Fruit fly (Drosophila melanogaster) whole organism, embryonic: ENCODE measurements around the gene xmas.
A peak's percentile ranks its signal among the peaks of the same experiment; 100 is the strongest.

Source experiments
- Aef1 ChIP-seq: fragments of 200-800 bp; sonication (Bioruptor generic); IDR thresholded peaks from 3 replicates; pipeline ENCODE4 v1.3.6; 2022; ENCODE audit warnings: missing biosample characterization, missing genetic modification characterization
- CG12391 ChIP-seq: fragments of 200-800 bp; sonication (Bioruptor generic); optimal IDR thresholded peaks from 3 replicates; lab custom pipeline; 2018; ENCODE audit warnings: missing biosample characterization, mild to moderate bottlenecking, missing genetic modification characterization, moderate library complexity
- CG14860 ChIP-seq: fragments of 200-800 bp; sonication (Bioruptor generic); IDR thresholded peaks from 3 replicates; pipeline ENCODE4 v1.3.6; 2022; ENCODE audit warnings: missing biosample characterization, missing genetic modification characterization; ENCODE audit not compliant: partially characterized antibody
- CG15269 ChIP-seq: fragments of 200-800 bp; sonication (Bioruptor generic); optimal IDR thresholded peaks from 2 replicates; lab custom pipeline; 2018; ENCODE audit warnings: missing biosample characterization, mild to moderate bottlenecking, missing genetic modification characterization, moderate library complexity
- CG17186 ChIP-seq: fragments of 200-800 bp; sonication (Bioruptor generic); optimal IDR thresholded peaks from 3 replicates; lab custom pipeline; 2017; ENCODE audit warnings: missing biosample characterization, missing genetic modification reagents, missing genetic modification characterization
- CG2116 ChIP-seq: fragments of 200-800 bp; sonication (Bioruptor generic); optimal IDR thresholded peaks from 3 replicates; lab custom pipeline; 2018; ENCODE audit warnings: missing biosample characterization, mild to moderate bottlenecking, missing genetic modification characterization
- CG2129 ChIP-seq: fragments of 200-800 bp; sonication (Bioruptor generic); IDR thresholded peaks from 2 replicates; pipeline ENCODE4 v1.3.6; 2022; ENCODE audit warnings: missing biosample characterization, missing genetic modification characterization; ENCODE audit not compliant: partially characterized antibody
- CG3163 ChIP-seq: fragments of 200-800 bp; sonication (Bioruptor generic); optimal IDR thresholded peaks from 3 replicates; lab custom pipeline; 2016; ENCODE audit warnings: missing biosample characterization, missing genetic modification characterization
- CG3407 ChIP-seq: fragments of 200-800 bp; sonication (Bioruptor generic); optimal IDR thresholded peaks from 2 replicates; lab custom pipeline; 2018; ENCODE audit warnings: missing biosample characterization, mild to moderate bottlenecking, missing genetic modification characterization
- CG42726 ChIP-seq: fragments of 200-800 bp; sonication (Bioruptor generic); IDR thresholded peaks from 2 replicates; pipeline ENCODE4 v1.3.6; 2022; ENCODE audit warnings: missing biosample characterization, missing genetic modification characterization; ENCODE audit not compliant: partially characterized antibody
- CG4360 ChIP-seq: fragments of 200-800 bp; sonication (Bioruptor generic); IDR thresholded peaks from 2 replicates; pipeline ENCODE4 v1.3.6; 2022; ENCODE audit warnings: missing biosample characterization, missing genetic modification characterization
- CG4730 ChIP-seq: fragments of 200-800 bp; sonication (Bioruptor generic); IDR thresholded peaks from 2 replicates; pipeline ENCODE4 v1.3.6; 2022; ENCODE audit warnings: missing biosample characterization, missing genetic modification characterization
- CG7786 ChIP-seq: fragments of 200-800 bp; sonication (Bioruptor generic); optimal IDR thresholded peaks from 2 replicates; lab custom pipeline; 2016; ENCODE audit warnings: missing biosample characterization, missing genetic modification characterization
- CG7963 ChIP-seq: fragments of 200-800 bp; sonication (Bioruptor generic); IDR thresholded peaks from 3 replicates; pipeline ENCODE4 v1.3.6; 2022; ENCODE audit warnings: missing biosample characterization, missing genetic modification characterization; ENCODE audit not compliant: partially characterized antibody
- CG8765 ChIP-seq: fragments of 200-800 bp; sonication (Bioruptor generic); IDR thresholded peaks from 2 replicates; pipeline ENCODE4 v1.3.6; 2022; ENCODE audit warnings: missing biosample characterization, missing genetic modification characterization
- CG9797 ChIP-seq: fragments of 200-800 bp; sonication (Bioruptor generic); optimal IDR thresholded peaks from 3 replicates; lab custom pipeline; 2018; ENCODE audit warnings: missing biosample characterization, mild to moderate bottlenecking, missing genetic modification characterization
- CrebB ChIP-seq: fragments of 200-800 bp; sonication (Bioruptor generic); optimal IDR thresholded peaks from 3 replicates; lab custom pipeline; 2018; ENCODE audit warnings: missing biosample characterization, mild to moderate bottlenecking, missing genetic modification characterization
- Dll ChIP-seq: fragments of 200-800 bp; sonication (Bioruptor generic); IDR thresholded peaks from 4 replicates; pipeline ENCODE4 v1.3.6; 2022; ENCODE audit warnings: missing biosample characterization, missing genetic modification characterization; ENCODE audit not compliant: partially characterized antibody
- Dp ChIP-seq: fragments of 200-800 bp; sonication (Bioruptor generic); optimal IDR thresholded peaks from 2 replicates; lab custom pipeline; 2018; ENCODE audit warnings: missing biosample characterization, mild to moderate bottlenecking, missing genetic modification characterization, moderate library complexity
- Dref ChIP-seq: fragments of 200-800 bp; sonication (Bioruptor generic); IDR thresholded peaks from 2 replicates; pipeline ENCODE4 v1.3.6; 2022; ENCODE audit warnings: missing biosample characterization, missing genetic modification characterization
- HLHmδ ChIP-seq: fragments of 200-800 bp; sonication (Bioruptor generic); optimal IDR thresholded peaks from 2 replicates; lab custom pipeline; 2018; ENCODE audit warnings: missing biosample characterization, mild to moderate bottlenecking, missing genetic modification characterization, moderate library complexity
- Jarid2 ChIP-seq: fragments of 200-800 bp; sonication (Bioruptor generic); optimal IDR thresholded peaks from 3 replicates; lab custom pipeline; 2017; ENCODE audit warnings: mild to moderate bottlenecking, missing biosample characterization, missing genetic modification reagents, missing genetic modification characterization
- Mrtf ChIP-seq: fragments of 200-800 bp; sonication (Bioruptor generic); IDR thresholded peaks from 3 replicates; pipeline ENCODE4 v1.3.6; 2022; ENCODE audit warnings: missing biosample characterization, missing genetic modification characterization
- Myb ChIP-seq: fragments of 200-800 bp; sonication (Bioruptor generic); optimal IDR thresholded peaks from 2 replicates; lab custom pipeline; 2016; ENCODE audit warnings: missing biosample characterization, missing genetic modification characterization
- Scr ChIP-seq: fragments of 200-800 bp; sonication (Bioruptor generic); IDR thresholded peaks from 2 replicates; pipeline ENCODE4 v1.3.6; 2022; ENCODE audit warnings: missing biosample characterization, missing genetic modification characterization; ENCODE audit not compliant: partially characterized antibody
- Stat92E ChIP-seq, 3 experiments: fragments of >200 bp in 2 of 3; fragments of 200-800 bp in 1 of 3; sonication (Bioruptor generic) in 1 of 3; optimal IDR thresholded peaks; 2 replicates each; lab custom pipeline; 2017 to 2019; ENCODE audit warnings: missing biosample characterization in 3 of 3, missing genetic modification characterization in 3 of 3, mild to moderate bottlenecking in 1 of 3, moderate library complexity in 1 of 3
- Xrp1 ChIP-seq: fragments of 200-800 bp; sonication (Bioruptor generic); IDR thresholded peaks from 2 replicates; pipeline ENCODE4 v1.3.6; 2022; ENCODE audit warnings: missing biosample characterization, missing genetic modification characterization
- bigmax ChIP-seq: fragments of 200-800 bp; sonication (Bioruptor generic); optimal IDR thresholded peaks from 2 replicates; lab custom pipeline; 2018; ENCODE audit warnings: missing biosample characterization, mild to moderate bottlenecking, missing genetic modification characterization
- da ChIP-seq: fragments of 200-800 bp; sonication (Bioruptor generic); optimal IDR thresholded peaks from 2 replicates; lab custom pipeline; 2016; ENCODE audit warnings: missing biosample characterization, missing genetic modification characterization
- dpn ChIP-seq, 2 experiments: fragments of 200-800 bp; sonication (Bioruptor generic); optimal IDR thresholded peaks; 3 replicates each; lab custom pipeline; 2016; ENCODE audit warnings: missing biosample characterization in 2 of 2, missing genetic modification characterization in 2 of 2
- gcm ChIP-seq: fragments of 200-800 bp; sonication (Bioruptor generic); optimal IDR thresholded peaks from 2 replicates; lab custom pipeline; 2019; ENCODE audit warnings: missing biosample characterization, mild to moderate bottlenecking, missing genetic modification characterization, moderate library complexity
- gfzf ChIP-seq: fragments of 200-800 bp; sonication (Bioruptor generic); optimal IDR thresholded peaks from 2 replicates; lab custom pipeline; 2016; ENCODE audit warnings: missing biosample characterization, mild to moderate bottlenecking, missing genetic modification characterization, moderate library complexity
- hbn ChIP-seq: fragments of 200-800 bp; sonication (Bioruptor generic); IDR thresholded peaks from 2 replicates; pipeline ENCODE4 v1.3.6; 2022; ENCODE audit warnings: missing biosample characterization, missing genetic modification characterization; ENCODE audit not compliant: partially characterized antibody
- hth ChIP-seq: fragments of >200 bp; optimal IDR thresholded peaks from 2 replicates; lab custom pipeline; 2017; ENCODE audit warnings: inconsistent platforms
- knrl ChIP-seq: fragments of 200-800 bp; sonication (Bioruptor generic); IDR thresholded peaks from 3 replicates; pipeline ENCODE4 v1.3.6; 2022; ENCODE audit warnings: missing biosample characterization, missing genetic modification characterization; ENCODE audit not compliant: partially characterized antibody
- nerfin-2 ChIP-seq: fragments of 200-800 bp; sonication (Bioruptor generic); IDR thresholded peaks from 2 replicates; pipeline ENCODE4 v1.3.6; 2022; ENCODE audit warnings: missing biosample characterization, missing genetic modification characterization; ENCODE audit not compliant: partially characterized antibody
- nmo ChIP-seq: fragments of 200-800 bp; sonication (Bioruptor generic); optimal IDR thresholded peaks from 2 replicates; lab custom pipeline; 2018; ENCODE audit warnings: missing biosample characterization, mild to moderate bottlenecking, missing genetic modification characterization, moderate library complexity
- nom ChIP-seq: fragments of 200-800 bp; sonication (Bioruptor generic); optimal IDR thresholded peaks from 2 replicates; lab custom pipeline; 2017; ENCODE audit warnings: missing biosample characterization, missing genetic modification characterization, mild to moderate bottlenecking, moderate library complexity, missing genetic modification reagents
- oc ChIP-seq: fragments of 200-800 bp; sonication (Bioruptor generic); optimal IDR thresholded peaks from 2 replicates; lab custom pipeline; 2018; ENCODE audit warnings: missing biosample characterization, mild to moderate bottlenecking, missing genetic modification characterization, moderate library complexity
- org-1 ChIP-seq: fragments of 200-800 bp; sonication (Bioruptor generic); optimal IDR thresholded peaks from 2 replicates; lab custom pipeline; 2017; ENCODE audit warnings: missing biosample characterization, missing genetic modification characterization
- prd ChIP-seq, 3 experiments: fragments of >200 bp in 2 of 3; fragments of 200-800 bp in 1 of 3; sonication (Bioruptor generic) in 1 of 3; optimal IDR thresholded peaks in 2 of 3; IDR thresholded peaks in 1 of 3; 2 replicates in 2 of 3; 3 replicates in 1 of 3; pipeline versions ENCODE4 v1.3.6 to Lab custom; 2017 to 2022; ENCODE audit warnings: missing biosample characterization in 1 of 3, missing genetic modification characterization in 1 of 3
- pzg ChIP-seq: fragments of 200-800 bp; sonication (Bioruptor generic); optimal IDR thresholded peaks from 3 replicates; lab custom pipeline; 2018; ENCODE audit warnings: missing biosample characterization, mild to moderate bottlenecking, missing genetic modification characterization, moderate library complexity
- row ChIP-seq: fragments of 200-800 bp; sonication (Bioruptor generic); IDR thresholded peaks from 3 replicates; pipeline ENCODE4 v1.3.6; 2022; ENCODE audit warnings: missing biosample characterization, missing genetic modification characterization
- sob ChIP-seq: fragments of 200-800 bp; sonication (Bioruptor generic); IDR thresholded peaks from 2 replicates; pipeline ENCODE4 v1.3.6; 2022; ENCODE audit warnings: missing biosample characterization, missing genetic modification characterization
- unc-4 ChIP-seq: fragments of 200-800 bp; sonication (Bioruptor generic); IDR thresholded peaks from 2 replicates; pipeline ENCODE4 v1.3.6; 2022; ENCODE audit warnings: missing biosample characterization, missing genetic modification characterization; ENCODE audit not compliant: partially characterized antibody
- vnd ChIP-seq: fragments of 200-800 bp; sonication (Bioruptor generic); IDR thresholded peaks from 3 replicates; pipeline ENCODE4 v1.3.6; 2022; ENCODE audit warnings: missing biosample characterization, missing genetic modification characterization; ENCODE audit not compliant: partially characterized antibody
- zen2 ChIP-seq: fragments of 200-800 bp; sonication (Bioruptor generic); IDR thresholded peaks from 3 replicates; pipeline ENCODE4 v1.3.6; 2022; ENCODE audit warnings: missing biosample characterization, missing genetic modification characterization; ENCODE audit not compliant: partially characterized antibody

The xmas gene

DNA sequence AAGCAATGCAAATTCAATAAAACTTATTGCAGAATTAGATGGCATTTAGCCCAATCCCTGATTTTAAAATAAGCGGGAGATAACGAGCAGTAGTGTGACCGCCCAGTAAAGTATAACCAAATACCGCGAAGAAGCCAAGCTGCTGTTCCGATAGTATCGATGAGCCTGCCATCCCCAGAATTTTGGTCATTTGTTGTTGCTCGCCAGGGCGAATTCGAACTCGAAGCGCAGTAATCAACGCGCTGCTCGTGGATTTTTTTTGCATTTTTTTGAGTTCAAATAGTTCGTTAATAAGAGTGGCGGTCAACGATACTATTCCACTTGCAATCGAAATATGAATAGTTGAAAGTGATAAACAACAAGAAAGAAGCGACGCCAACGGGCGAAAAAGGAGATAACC, 713 bp upstream of the xmas start, which contains the start of gene baz (continued):
- TF ChIP-seq CG2116 (GFP tag; lab: Kevin White, UChicago) = peak; percentile 30
- no peak for TF ChIP-seq oc (tag; lab: Kevin White, UChicago)
- TF ChIP-seq CG42726 (GFP tag; lab: Robert Waterston, UW) = peak; percentile 90
- peak; percentile 58 for TF ChIP-seq CG2129 (GFP tag; lab: Robert Waterston, UW)
- no peak for TF ChIP-seq CG3163 (GFP tag; lab: Kevin White, UChicago)
- peak in 1 of 2 experiments; percentile 16 for TF ChIP-seq dpn (GFP tag; optimal IDR thresholded peaks at IDR 0.05; lab: Kevin White, UChicago)
- 0 out of 2 replicates have a peak, but pooled peaks have one; percentile 6 for TF ChIP-seq CG8765 (GFP tag; lab: Robert Waterston, UW)
- TF ChIP-seq CG7963 (GFP tag; lab: Robert Waterston, UW) = peak; percentile 87
- peak; percentile 82 for TF ChIP-seq CG4360
- TF ChIP-seq gcm (GFP tag; lab: Kevin White, UChicago) = peak; percentile 3
- peak; percentile 38 for TF ChIP-seq CG17186 (GFP tag; lab: Kevin White, UChicago)
- peak; percentile 90 for TF ChIP-seq CG9797 (GFP tag; lab: Kevin White, UChicago)
- peak; percentile 59 for TF ChIP-seq Dref
- peak; percentile 73 for TF ChIP-seq CG14860 (GFP tag; lab: Robert Waterston, UW)
- TF ChIP-seq bigmax (GFP tag; lab: Kevin White, UChicago) = no peak
- TF ChIP-seq Stat92E (GFP tag; optimal IDR thresholded peaks at IDR 0.05; lab: Kevin White, UChicago) = peak in 1 of 3 experiments; percentile 46
- TF ChIP-seq Scr (GFP tag; lab: Robert Waterston, UW) = peak; percentile 85
- peak; percentile 62; the same call in 1 of the 2 replicates for TF ChIP-seq nerfin-2 (GFP tag; lab: Robert Waterston, UW)
- no peak for TF ChIP-seq da (GFP tag; lab: Kevin White, UChicago)
- TF ChIP-seq unc-4 (GFP tag; lab: Robert Waterston, UW) = peak; percentile 85
- TF ChIP-seq sob (GFP tag; lab: Robert Waterston, UW) = peak; percentile 53; the same call in 1 of the 2 replicates
- TF ChIP-seq Aef1 (GFP tag; lab: Robert Waterston, UW) = peak; percentile 83
- peak; percentile 41 for TF ChIP-seq nmo (GFP tag; lab: Kevin White, UChicago)
- peak; percentile 88 for TF ChIP-seq Dp
- TF ChIP-seq prd (optimal IDR thresholded peaks at IDR 0.05; lab: Kevin White, UChicago) = no peak
- TF ChIP-seq prd (GFP tag; IDR thresholded peaks at IDR 0.05; lab: Robert Waterston, UW) = 0 out of 3 replicates have a peak, but pooled peaks have one; percentile 13
- TF ChIP-seq vnd = peak; percentile 74
- peak; percentile 83 for TF ChIP-seq zen2 (GFP tag; lab: Robert Waterston, UW)
- TF ChIP-seq CG3407 (GFP tag; lab: Kevin White, UChicago) = no peak
- TF ChIP-seq pzg (GFP tag; lab: Kevin White, UChicago) = peak; percentile 91
- TF ChIP-seq CrebB (tag; lab: Kevin White, UChicago) = peak; percentile 37
- TF ChIP-seq Dll (GFP tag; lab: Robert Waterston, UW) = peak; percentile 81
- TF ChIP-seq hbn (GFP tag; lab: Robert Waterston, UW) = peak; percentile 82
- peak; percentile 75 for TF ChIP-seq Myb (GFP tag; lab: Kevin White, UChicago)
- peak; percentile 50 for TF ChIP-seq row
- TF ChIP-seq gfzf (GFP tag; lab: Kevin White, UChicago) = peak; percentile 91
- no peak for TF ChIP-seq Mrtf (GFP tag; lab: Robert Waterston, UW)
- peak; percentile 86 for TF ChIP-seq knrl (GFP tag; lab: Robert Waterston, UW)
- TF ChIP-seq CG12391 = peak; percentile 15
- no peak for TF ChIP-seq hth (lab: Kevin White, UChicago)
- TF ChIP-seq HLHmδ (GFP tag; lab: Kevin White, UChicago) = peak; percentile 17
- TF ChIP-seq CG7786 (GFP tag; lab: Kevin White, UChicago) = no peak
- TF ChIP-seq CG4730 (GFP tag; lab: Robert Waterston, UW) = no peak
- peak; percentile 53 for TF ChIP-seq Jarid2 (GFP tag; lab: Kevin White, UChicago)
- TF ChIP-seq nom (GFP tag; lab: Kevin White, UChicago) = peak; percentile 13
- TF ChIP-seq CG15269 (tag; lab: Kevin White, UChicago) = no peak
- TF ChIP-seq Xrp1 (GFP tag; lab: Robert Waterston, UW) = no peak
- no peak for TF ChIP-seq org-1 (GFP tag; lab: Kevin White, UChicago)
